Fruit fly (Drosophila melanogaster) whole organism, embryonic: Measurements from ENCODE around the gene Alg7.
A peak's percentile ranks its signal among the peaks of the same experiment; 100 is the strongest.

Experiments
- Bteb2 ChIP-seq: fragments of 200-800 bp; sonication (Bioruptor generic); optimal IDR thresholded peaks from 2 replicates; lab custom pipeline; 2016; ENCODE audit warnings: missing biosample characterization, missing genetic modification characterization
- CG11398 ChIP-seq: fragments of 200-800 bp; sonication (Bioruptor generic); optimal IDR thresholded peaks from 2 replicates; lab custom pipeline; 2016; ENCODE audit warnings: missing biosample characterization, missing genetic modification characterization
- CG12104 ChIP-seq: fragments of 200-800 bp; sonication (Bioruptor generic); optimal IDR thresholded peaks from 3 replicates; lab custom pipeline; 2016; ENCODE audit warnings: missing biosample characterization, missing genetic modification characterization
- CG1233 ChIP-seq: fragments of 200-800 bp; sonication (Bioruptor generic); optimal IDR thresholded peaks from 4 replicates; lab custom pipeline; 2018; ENCODE audit warnings: missing biosample characterization, mild to moderate bottlenecking, missing genetic modification characterization
- CG12744 ChIP-seq: fragments of 200-800 bp; sonication (Bioruptor generic); optimal IDR thresholded peaks from 2 replicates; lab custom pipeline; 2016; ENCODE audit warnings: missing biosample characterization, missing genetic modification characterization
- CG15011 ChIP-seq: fragments of 200-800 bp; sonication (Bioruptor generic); optimal IDR thresholded peaks from 3 replicates; lab custom pipeline; 2018; ENCODE audit warnings: missing biosample characterization, mild to moderate bottlenecking, missing genetic modification characterization
- CG1602 ChIP-seq: fragments of 200-800 bp; sonication (Bioruptor generic); optimal IDR thresholded peaks from 3 replicates; lab custom pipeline; 2016; ENCODE audit warnings: missing biosample characterization, missing genetic modification characterization
- CG16813 ChIP-seq: fragments of 200-800 bp; sonication (Bioruptor generic); IDR thresholded peaks from 3 replicates; pipeline ENCODE4 v1.3.6; 2022; ENCODE audit warnings: missing biosample characterization, missing genetic modification characterization; ENCODE audit not compliant: partially characterized antibody
- CG16815 ChIP-seq: fragments of 200-800 bp; sonication (Bioruptor generic); optimal IDR thresholded peaks from 3 replicates; lab custom pipeline; 2017; ENCODE audit warnings: missing biosample characterization, mild to moderate bottlenecking, missing genetic modification characterization
- CG17568 ChIP-seq: fragments of 200-800 bp; sonication (Bioruptor generic); optimal IDR thresholded peaks from 2 replicates; lab custom pipeline; 2018; ENCODE audit warnings: missing biosample characterization, mild to moderate bottlenecking, missing genetic modification characterization, moderate library complexity
- CG17912 ChIP-seq: fragments of 200-800 bp; sonication (Bioruptor generic); optimal IDR thresholded peaks from 2 replicates; lab custom pipeline; 2018; ENCODE audit warnings: missing biosample characterization, mild to moderate bottlenecking, missing genetic modification characterization
- CG2875 ChIP-seq: fragments of 200-800 bp; sonication (Bioruptor generic); optimal IDR thresholded peaks from 2 replicates; lab custom pipeline; 2017; ENCODE audit warnings: missing biosample characterization, mild to moderate bottlenecking, missing genetic modification characterization, missing genetic modification reagents
- CG31365 ChIP-seq: fragments of 200-800 bp; sonication (Bioruptor generic); optimal IDR thresholded peaks from 2 replicates; lab custom pipeline; 2018; ENCODE audit warnings: missing biosample characterization, mild to moderate bottlenecking, missing genetic modification characterization
- CG32772 ChIP-seq: fragments of 200-800 bp; sonication (Bioruptor generic); IDR thresholded peaks from 2 replicates; pipeline ENCODE4 v1.3.6; 2022; ENCODE audit warnings: missing biosample characterization, missing genetic modification characterization
- CG3407 ChIP-seq: fragments of 200-800 bp; sonication (Bioruptor generic); optimal IDR thresholded peaks from 2 replicates; lab custom pipeline; 2018; ENCODE audit warnings: missing biosample characterization, mild to moderate bottlenecking, missing genetic modification characterization
- CG34422 ChIP-seq: fragments of 200-800 bp; sonication (Bioruptor generic); IDR thresholded peaks from 3 replicates; pipeline ENCODE4 v1.3.6; 2022; ENCODE audit warnings: missing biosample characterization, missing genetic modification characterization
- CG3838 ChIP-seq: fragments of 200-800 bp; sonication (Bioruptor generic); optimal IDR thresholded peaks from 3 replicates; lab custom pipeline; 2016; ENCODE audit warnings: missing biosample characterization, missing genetic modification characterization
- CG4730 ChIP-seq: fragments of 200-800 bp; sonication (Bioruptor generic); IDR thresholded peaks from 2 replicates; pipeline ENCODE4 v1.3.6; 2022; ENCODE audit warnings: missing biosample characterization, missing genetic modification characterization
- CG6272 ChIP-seq: fragments of 200-800 bp; sonication (Bioruptor generic); IDR thresholded peaks from 2 replicates; pipeline ENCODE4 v1.3.6; 2022; ENCODE audit warnings: missing biosample characterization, missing genetic modification characterization
- Deaf1 ChIP-seq: fragments of 200-800 bp; optimal IDR thresholded peaks from 3 replicates; lab custom pipeline; 2019; ENCODE audit warnings: missing biosample characterization, mild to moderate bottlenecking, missing genetic modification characterization, moderate library complexity
- Dip3 ChIP-seq: fragments of 200-800 bp; sonication (Bioruptor generic); optimal IDR thresholded peaks from 3 replicates; lab custom pipeline; 2016; ENCODE audit warnings: missing biosample characterization, missing genetic modification characterization
- Gsc ChIP-seq: fragments of 200-800 bp; sonication (Bioruptor generic); IDR thresholded peaks from 2 replicates; pipeline ENCODE4 v1.3.6; 2022; ENCODE audit warnings: missing biosample characterization, missing genetic modification characterization
- Gug ChIP-seq: fragments of 200-800 bp; sonication (Bioruptor generic); IDR thresholded peaks from 4 replicates; pipeline ENCODE4 v1.3.6; 2022; ENCODE audit warnings: missing biosample characterization, missing genetic modification characterization
- Hr39 ChIP-seq: fragments of >200 bp; optimal IDR thresholded peaks from 2 replicates; lab custom pipeline; 2017
- Jarid2 ChIP-seq: fragments of 200-800 bp; sonication (Bioruptor generic); optimal IDR thresholded peaks from 3 replicates; lab custom pipeline; 2017; ENCODE audit warnings: mild to moderate bottlenecking, missing biosample characterization, missing genetic modification reagents, missing genetic modification characterization
- Kr ChIP-seq: fragments of 200-800 bp; sonication (Bioruptor generic); optimal IDR thresholded peaks from 2 replicates; lab custom pipeline; 2017; ENCODE audit warnings: missing biosample characterization, mild to moderate bottlenecking, missing genetic modification characterization
- Mes4 ChIP-seq: fragments of 200-800 bp; sonication (Bioruptor generic); optimal IDR thresholded peaks from 2 replicates; lab custom pipeline; 2016; ENCODE audit warnings: missing biosample characterization, missing genetic modification characterization
- NFAT ChIP-seq: fragments of 200-800 bp; sonication (Bioruptor generic); IDR thresholded peaks from 2 replicates; pipeline ENCODE4 v1.3.6; 2022; ENCODE audit warnings: missing biosample characterization, missing genetic modification characterization
- Neu2 ChIP-seq: fragments of 200-800 bp; sonication (Bioruptor generic); optimal IDR thresholded peaks from 3 replicates; lab custom pipeline; 2016; ENCODE audit warnings: missing biosample characterization, missing genetic modification characterization, borderline replicate concordance
- Nf-YC ChIP-seq: fragments of 200-800 bp; optimal IDR thresholded peaks from 3 replicates; lab custom pipeline; 2019; ENCODE audit warnings: missing biosample characterization, mild to moderate bottlenecking, missing genetic modification characterization, moderate library complexity
- Ptx1 ChIP-seq: fragments of 200-800 bp; sonication (Bioruptor generic); IDR thresholded peaks from 2 replicates; pipeline ENCODE4 v1.3.6; 2022; ENCODE audit warnings: missing biosample characterization, missing genetic modification characterization
- Rx ChIP-seq: fragments of 200-800 bp; sonication (Bioruptor generic); IDR thresholded peaks from 2 replicates; pipeline ENCODE4 v1.3.6; 2022; ENCODE audit warnings: missing biosample characterization, missing genetic modification characterization
- Spps ChIP-seq: fragments of 200-800 bp; sonication (Bioruptor generic); optimal IDR thresholded peaks from 2 replicates; lab custom pipeline; 2018; ENCODE audit warnings: missing biosample characterization, mild to moderate bottlenecking, missing genetic modification characterization
- Tbp ChIP-seq: fragments of >200 bp; optimal IDR thresholded peaks from 2 replicates; lab custom pipeline; 2018; ENCODE audit warnings: missing biosample characterization, missing genetic modification characterization
- bcd ChIP-seq: fragments of 200-800 bp; sonication (Bioruptor generic); optimal IDR thresholded peaks from 2 replicates; lab custom pipeline; 2017; ENCODE audit warnings: missing biosample characterization, mild to moderate bottlenecking, missing genetic modification characterization
- bigmax ChIP-seq: fragments of 200-800 bp; sonication (Bioruptor generic); optimal IDR thresholded peaks from 2 replicates; lab custom pipeline; 2018; ENCODE audit warnings: missing biosample characterization, mild to moderate bottlenecking, missing genetic modification characterization
- cwo ChIP-seq: fragments of 200-800 bp; sonication (Bioruptor generic); optimal IDR thresholded peaks from 3 replicates; lab custom pipeline; 2017; ENCODE audit warnings: missing biosample characterization, missing genetic modification characterization, mild to moderate bottlenecking, moderate library complexity, missing genetic modification reagents
- dmrt11E ChIP-seq: fragments of 200-800 bp; sonication (Bioruptor generic); optimal IDR thresholded peaks from 3 replicates; lab custom pipeline; 2018; ENCODE audit warnings: missing biosample characterization, mild to moderate bottlenecking, missing genetic modification characterization, moderate library complexity
- en ChIP-seq: fragments of 200-800 bp; sonication (Bioruptor generic); optimal IDR thresholded peaks from 2 replicates; lab custom pipeline; 2016; ENCODE audit warnings: missing biosample characterization, missing genetic modification characterization
- ham ChIP-seq: fragments of 200-800 bp; sonication (Bioruptor generic); IDR thresholded peaks from 2 replicates; pipeline ENCODE4 v1.3.6; 2022; ENCODE audit warnings: missing biosample characterization, missing genetic modification characterization
- hkb ChIP-seq, 2 experiments: fragments of 200-800 bp in 1 of 2; fragments of >200 bp in 1 of 2; sonication (Bioruptor generic) in 1 of 2; IDR thresholded peaks in 1 of 2; optimal IDR thresholded peaks in 1 of 2; 2 replicates each; pipeline versions ENCODE4 v1.3.6 to Lab custom; 2017 to 2022; ENCODE audit warnings: missing biosample characterization in 1 of 2, missing genetic modification characterization in 1 of 2
- inv ChIP-seq: fragments of 200-800 bp; sonication (Bioruptor generic); IDR thresholded peaks from 2 replicates; pipeline ENCODE4 v1.3.6; 2022; ENCODE audit warnings: missing biosample characterization, missing genetic modification characterization; ENCODE audit not compliant: partially characterized antibody
- kni ChIP-seq: fragments of 200-800 bp; sonication (Bioruptor generic); optimal IDR thresholded peaks from 3 replicates; lab custom pipeline; 2017; ENCODE audit warnings: mild to moderate bottlenecking, missing biosample characterization, missing genetic modification reagents, missing genetic modification characterization
- onecut ChIP-seq: fragments of 200-800 bp; sonication (Bioruptor generic); IDR thresholded peaks from 2 replicates; pipeline ENCODE4 v1.3.6; 2022; ENCODE audit warnings: missing biosample characterization, missing genetic modification characterization
- phol ChIP-seq: fragments of 200-800 bp; sonication (Bioruptor generic); optimal IDR thresholded peaks from 3 replicates; lab custom pipeline; 2018; ENCODE audit warnings: missing biosample characterization, mild to moderate bottlenecking, missing genetic modification characterization, moderate library complexity
- sna ChIP-seq: fragments of 200-800 bp; sonication (Bioruptor generic); IDR thresholded peaks from 2 replicates; pipeline ENCODE4 v1.3.6; 2022; ENCODE audit warnings: missing biosample characterization, missing genetic modification characterization; ENCODE audit not compliant: partially characterized antibody
- tll ChIP-seq, 2 experiments: fragments of 200-800 bp in 1 of 2; fragments of >200 bp in 1 of 2; sonication (Bioruptor generic) in 1 of 2; optimal IDR thresholded peaks; 2 replicates each; lab custom pipeline; 2017 to 2019; ENCODE audit warnings: missing biosample characterization in 2 of 2, missing genetic modification characterization in 2 of 2, mild to moderate bottlenecking in 1 of 2, moderate library complexity in 1 of 2
- toy ChIP-seq: fragments of 200-800 bp; sonication (Bioruptor generic); IDR thresholded peaks from 2 replicates; pipeline ENCODE4 v1.3.6; 2022; ENCODE audit warnings: missing biosample characterization, missing genetic modification characterization
- zen2 ChIP-seq: fragments of 200-800 bp; sonication (Bioruptor generic); IDR thresholded peaks from 3 replicates; pipeline ENCODE4 v1.3.6; 2022; ENCODE audit warnings: missing biosample characterization, missing genetic modification characterization; ENCODE audit not compliant: partially characterized antibody

Gene Alg7

dm6 chr2L:13222225-13222648, 43.2 kb downstream of the Alg7 start, which contains the start of the genes Ski6 and CG16812 (continued):
- TF ChIP-seq cwo (GFP tag; lab: Kevin White, UChicago), result no peak
- TF ChIP-seq Nf-YC (tag; lab: Kevin White, UChicago), result no peak
- TF ChIP-seq Rx (GFP tag; lab: Robert Waterston, UW), result 0 out of 2 replicates have a peak, but pooled peaks have one; percentile 41
- TF ChIP-seq Tbp (GFP tag; lab: Kevin White, UChicago), result no peak
- peak; percentile 46 for TF ChIP-seq onecut (GFP tag; lab: Robert Waterston, UW)
- TF ChIP-seq bcd (GFP tag; lab: Kevin White, UChicago), result peak; percentile 49
- TF ChIP-seq CG1602 (GFP tag; lab: Kevin White, UChicago), result peak; percentile 60
- peak; percentile 63; the same call in 2 of the 3 replicates for TF ChIP-seq CG16813
- TF ChIP-seq toy (GFP tag; lab: Robert Waterston, UW), result no peak
- TF ChIP-seq CG3838 (GFP tag; lab: Kevin White, UChicago), result no peak
- no peak for TF ChIP-seq CG12744 (GFP tag; lab: Kevin White, UChicago)
- TF ChIP-seq Gug (GFP tag; lab: Robert Waterston, UW), result no peak
- TF ChIP-seq dmrt11E (tag; lab: Kevin White, UChicago), result peak; percentile 67
- TF ChIP-seq CG11398 (GFP tag; lab: Kevin White, UChicago), result no peak
- TF ChIP-seq CG6272 (GFP tag; lab: Robert Waterston, UW), result no peak
- no peak for TF ChIP-seq Kr (GFP tag; lab: Kevin White, UChicago)
- TF ChIP-seq Mes4 (GFP tag; lab: Kevin White, UChicago), result no peak
- TF ChIP-seq CG16815 (GFP tag; lab: Kevin White, UChicago), result peak; percentile 60
- no peak for TF ChIP-seq ham (GFP tag; lab: Robert Waterston, UW)
- no peak for TF ChIP-seq Jarid2 (GFP tag; lab: Kevin White, UChicago)
- TF ChIP-seq en, result peak; percentile 3
- no peak for TF ChIP-seq CG34422 (GFP tag; lab: Robert Waterston, UW)
- TF ChIP-seq CG32772 (GFP tag; lab: Robert Waterston, UW), result peak; percentile 56
- TF ChIP-seq Ptx1 (GFP tag; lab: Robert Waterston, UW), result peak; percentile 77
- 0 out of 2 replicates have a peak, but pooled peaks have one; percentile 21 for TF ChIP-seq sna
- no peak for TF ChIP-seq CG4730 (GFP tag; lab: Robert Waterston, UW)
- TF ChIP-seq Deaf1 (tag; lab: Kevin White, UChicago), result no peak
- no peak for TF ChIP-seq CG17912 (GFP tag; lab: Kevin White, UChicago)
- peak; percentile 34 for TF ChIP-seq CG12104

- no peak for TF ChIP-seq CG3407 (GFP tag; lab: Kevin White, UChicago)
- no peak for TF ChIP-seq Dip3
- TF ChIP-seq CG2875 (GFP tag; lab: Kevin White, UChicago), result no peak
- TF ChIP-seq Spps, result no peak
- no peak for TF ChIP-seq zen2 (GFP tag; lab: Robert Waterston, UW)
- TF ChIP-seq Bteb2 (GFP tag; lab: Kevin White, UChicago), result no peak
- no peak for TF ChIP-seq phol
- no peak for TF ChIP-seq Hr39 (lab: Kevin White, UChicago)
- TF ChIP-seq bigmax (GFP tag; lab: Kevin White, UChicago), result no peak
- TF ChIP-seq CG34422 (GFP tag; lab: Robert Waterston, UW), result no peak
- TF ChIP-seq CG31365 (tag; lab: Kevin White, UChicago), result no peak
- TF ChIP-seq CG15011 (GFP tag; lab: Kevin White, UChicago), result no peak
- no peak for TF ChIP-seq CG17568 (GFP tag; lab: Kevin White, UChicago)
- TF ChIP-seq tll (GFP tag; optimal IDR thresholded peaks at IDR 0.05; lab: Kevin White, UChicago), result peak in 1 of 2 experiments; percentile 96
- TF ChIP-seq inv, result no peak
- no peak for TF ChIP-seq Gsc (GFP tag; lab: Robert Waterston, UW)
- TF ChIP-seq hkb (optimal IDR thresholded peaks at IDR 0.05; lab: Kevin White, UChicago), result no peak
- TF ChIP-seq hkb (GFP tag; IDR thresholded peaks at IDR 0.05; lab: Robert Waterston, UW), result no peak
- no peak for TF ChIP-seq Neu2
- TF ChIP-seq NFAT (GFP tag; lab: Robert Waterston, UW), result no peak
- peak; percentile 49 for TF ChIP-seq kni (GFP tag; lab: Kevin White, UChicago)
- TF ChIP-seq CG1233 (GFP tag; lab: Kevin White, UChicago), result no peak
These were observed 46.3 kb downstream of the Alg7 start, which contains the start of gene CG15480 for dm6 chr2L:13225225-13225840. Gene CG15480, minus strand, starts transcription at chr2L:13225275.
